Worm (Caenorhabditis elegans) whole organism, young adult: Measurements from ENCODE around the gene F39H12.3.

Source experiments
- B0035.1 ChIP-seq: sonication (generic microtip); optimal IDR thresholded peaks from 2 replicates; lab custom pipeline; 2016; ENCODE audit warnings: missing genetic modification characterization, mild to moderate bottlenecking, missing compliant biosample characterization, missing genotype, missing genetic modification reagents
- C06A6.2 ChIP-seq: fragments of 200-800 bp; sonication (Bioruptor generic); conservative IDR thresholded peaks from 2 replicates; pipeline ENCODE4 v1.3.6; 2022; ENCODE audit warnings: missing genetic modification characterization, missing compliant biosample characterization
- F10E7.11 ChIP-seq: sonication (generic microtip); optimal IDR thresholded peaks from 2 replicates; lab custom pipeline; 2017; ENCODE audit warnings: mild to moderate bottlenecking, missing genetic modification characterization, moderate library complexity, missing compliant biosample characterization
- F23B12.7 ChIP-seq: sonication (generic microtip); optimal IDR thresholded peaks from 2 replicates; lab custom pipeline; 2017; ENCODE audit warnings: missing genetic modification characterization, mild to moderate bottlenecking, missing compliant biosample characterization, antibody characterized with exemption, moderate library complexity; ENCODE audit not compliant: insufficient read depth
- F33H1.4 ChIP-seq: fragments of 200-800 bp; sonication (Bioruptor generic); IDR thresholded peaks from 2 replicates; pipeline ENCODE4 v1.3.6; 2022; ENCODE audit warnings: missing genetic modification reagents, missing genetic modification characterization, missing compliant biosample characterization
- F52B5.7 ChIP-seq: sonication (generic microtip); optimal IDR thresholded peaks from 2 replicates; lab custom pipeline; 2016; ENCODE audit warnings: mild to moderate bottlenecking, missing genetic modification characterization, missing compliant biosample characterization
- K12H6.12 ChIP-seq: fragments of 200-800 bp; sonication (Bioruptor generic); optimal IDR thresholded peaks from 2 replicates; lab custom pipeline; 2018; ENCODE audit warnings: mild to moderate bottlenecking, missing genetic modification characterization, missing compliant biosample characterization
- T07F8.4 ChIP-seq: sonication (generic microtip); optimal IDR thresholded peaks from 2 replicates; lab custom pipeline; 2016; ENCODE audit warnings: mild to moderate bottlenecking, missing genetic modification characterization, moderate library complexity, missing compliant biosample characterization
- Y53G8AR.9 ChIP-seq: fragments of 200-800 bp; sonication (Bioruptor generic); conservative IDR thresholded peaks from 2 replicates; pipeline ENCODE4 v1.3.6; 2022; ENCODE audit warnings: missing genetic modification reagents, missing genetic modification characterization, missing compliant biosample characterization
- ZK185.1 ChIP-seq: sonication (generic microtip); optimal IDR thresholded peaks from 2 replicates; lab custom pipeline; 2016; ENCODE audit warnings: mild to moderate bottlenecking, missing genetic modification characterization, missing compliant biosample characterization; ENCODE audit not compliant: poor library complexity, severe bottlenecking
- akir-1 ChIP-seq: fragments of 200-800 bp; sonication (Bioruptor generic); optimal IDR thresholded peaks from 2 replicates; lab custom pipeline; 2018; ENCODE audit warnings: mild to moderate bottlenecking, missing genetic modification characterization, moderate library complexity, missing compliant biosample characterization
- ama-1 ChIP-seq, 3 experiments: fragments of 150-350 bp in 1 of 3; sonication (generic microtip) in 2 of 3; optimal IDR thresholded peaks; 2 replicates each; lab custom pipeline; 2014 to 2018; ENCODE audit warnings: missing biosample characterization in 2 of 3, missing genetic modification characterization in 2 of 3, missing genetic modification reagents in 2 of 3
- aptf-3 ChIP-seq: fragments of 200-800 bp; sonication (Bioruptor generic); IDR thresholded peaks from 2 replicates; pipeline ENCODE4 v1.3.6; 2022; ENCODE audit warnings: missing genetic modification characterization, missing compliant biosample characterization
- ceh-27 ChIP-seq: fragments of 200-800 bp; sonication (Bioruptor generic); optimal IDR thresholded peaks from 2 replicates; lab custom pipeline; 2018; ENCODE audit warnings: mild to moderate bottlenecking, missing genetic modification characterization, moderate library complexity, missing compliant biosample characterization
- ceh-58 ChIP-seq: fragments of 200-800 bp; sonication (Bioruptor generic); IDR thresholded peaks from 2 replicates; pipeline ENCODE4 v1.3.6; 2022; ENCODE audit warnings: missing genetic modification characterization, missing compliant biosample characterization
- dox-1 ChIP-seq: fragments of 200-800 bp; sonication (Bioruptor generic); IDR thresholded peaks from 2 replicates; pipeline ENCODE4 v1.3.6; 2022; ENCODE audit warnings: missing genetic modification reagents, missing genetic modification characterization, missing compliant biosample characterization
- dpff-1 ChIP-seq: sonication (generic microtip); optimal IDR thresholded peaks from 2 replicates; lab custom pipeline; 2017; ENCODE audit warnings: mild to moderate bottlenecking, missing genetic modification characterization, missing compliant biosample characterization
- egrh-3 ChIP-seq: fragments of 200-800 bp; sonication (Bioruptor generic); IDR thresholded peaks from 2 replicates; pipeline ENCODE4 v1.3.6; 2022; ENCODE audit warnings: missing genetic modification reagents, missing genetic modification characterization, missing compliant biosample characterization
- fkh-3 ChIP-seq: sonication (generic microtip); optimal IDR thresholded peaks from 2 replicates; lab custom pipeline; 2016; ENCODE audit warnings: mild to moderate bottlenecking, missing genetic modification characterization, missing compliant biosample characterization
- him-1 ChIP-seq: sonication (generic microtip); optimal IDR thresholded peaks from 2 replicates; lab custom pipeline; 2016; ENCODE audit warnings: missing genotype, missing genetic modification reagents, missing genetic modification characterization, missing compliant biosample characterization
- hlh-26 ChIP-seq: fragments of 200-800 bp; sonication (Bioruptor generic); conservative IDR thresholded peaks from 2 replicates; pipeline ENCODE4 v1.3.6; 2022; ENCODE audit warnings: missing genetic modification reagents, missing genetic modification characterization, missing compliant biosample characterization
- hmg-1.2 ChIP-seq: fragments of 200-800 bp; sonication (Bioruptor generic); IDR thresholded peaks from 2 replicates; pipeline ENCODE4 v1.3.6; 2022; ENCODE audit warnings: missing genetic modification reagents, missing genetic modification characterization, missing compliant biosample characterization
- lag-1 ChIP-seq: fragments of 200-800 bp; sonication (Bioruptor generic); IDR thresholded peaks from 2 replicates; pipeline ENCODE4 v1.3.6; 2022; ENCODE audit warnings: missing genetic modification reagents, missing genetic modification characterization, missing compliant biosample characterization
- let-526 ChIP-seq: fragments of 200-800 bp; sonication (Bioruptor generic); IDR thresholded peaks from 2 replicates; pipeline ENCODE4 v1.3.6; 2022; ENCODE audit warnings: missing genetic modification reagents, missing genetic modification characterization, missing compliant biosample characterization
- let-607 ChIP-seq, 2 experiments: fragments of 200-800 bp in 1 of 2; sonication (Bioruptor generic) in 1 of 2; sonication (generic microtip) in 1 of 2; optimal IDR thresholded peaks; 2 replicates each; lab custom pipeline; 2016 to 2018; ENCODE audit warnings: mild to moderate bottlenecking in 2 of 2, missing compliant biosample characterization in 2 of 2, missing genetic modification characterization in 2 of 2, moderate library complexity in 2 of 2, missing genotype in 1 of 2
- lin-40 ChIP-seq: sonication (generic microtip); optimal IDR thresholded peaks from 2 replicates; lab custom pipeline; 2016; ENCODE audit warnings: missing genetic modification characterization, mild to moderate bottlenecking, missing compliant biosample characterization, missing genotype, missing genetic modification reagents
- lsy-27 ChIP-seq: sonication (generic microtip); optimal IDR thresholded peaks from 2 replicates; lab custom pipeline; 2017; ENCODE audit warnings: missing genetic modification characterization, mild to moderate bottlenecking, missing compliant biosample characterization, antibody characterized with exemption, missing genotype, borderline replicate concordance; ENCODE audit not compliant: insufficient read depth
- madf-3 ChIP-seq: fragments of 200-800 bp; sonication (Bioruptor generic); IDR thresholded peaks from 2 replicates; pipeline ENCODE4 v1.3.6; 2022; ENCODE audit warnings: missing genetic modification reagents, missing genetic modification characterization, missing compliant biosample characterization
- mes-4 ChIP-seq: sonication (generic microtip); optimal IDR thresholded peaks from 2 replicates; lab custom pipeline; 2016; ENCODE audit warnings: missing genotype, missing genetic modification characterization, missing compliant biosample characterization
- mxl-1 ChIP-seq: sonication (generic microtip); optimal IDR thresholded peaks from 2 replicates; lab custom pipeline; 2016; ENCODE audit warnings: missing genetic modification characterization, missing compliant biosample characterization
- nfya-2 ChIP-seq: fragments of 200-800 bp; sonication (Bioruptor generic); IDR thresholded peaks from 2 replicates; pipeline ENCODE4 v1.3.6; 2022; ENCODE audit warnings: missing genetic modification reagents, missing genetic modification characterization, missing compliant biosample characterization
- nhr-80 ChIP-seq: sonication (generic microtip); optimal IDR thresholded peaks from 2 replicates; lab custom pipeline; 2016; ENCODE audit warnings: missing genetic modification characterization, missing compliant biosample characterization
- pha-4 ChIP-seq: fragments of 150-350 bp; sonication (generic microtip); optimal IDR thresholded peaks from 2 replicates; lab custom pipeline; 2014; ENCODE audit warnings: missing biosample characterization, missing genetic modification reagents, missing genetic modification characterization
- rcor-1 ChIP-seq: fragments of 200-800 bp; sonication (Bioruptor generic); IDR thresholded peaks from 2 replicates; pipeline ENCODE4 v1.3.6; 2022; ENCODE audit warnings: missing genetic modification reagents, missing genetic modification characterization, missing compliant biosample characterization
- sdz-38 ChIP-seq: sonication (generic microtip); optimal IDR thresholded peaks from 2 replicates; lab custom pipeline; 2016; ENCODE audit warnings: missing genotype, missing genetic modification characterization, missing compliant biosample characterization
- somi-1 ChIP-seq: fragments of 200-800 bp; sonication (Bioruptor generic); optimal IDR thresholded peaks from 2 replicates; lab custom pipeline; 2018; ENCODE audit warnings: mild to moderate bottlenecking, missing genetic modification characterization, missing compliant biosample characterization
- tbp1 ChIP-seq: fragments of 200-800 bp; sonication (Bioruptor generic); optimal IDR thresholded peaks from 2 replicates; lab custom pipeline; 2018; ENCODE audit warnings: mild to moderate bottlenecking, missing genetic modification characterization, missing compliant biosample characterization
- tbx-9 ChIP-seq: sonication (generic microtip); optimal IDR thresholded peaks from 2 replicates; lab custom pipeline; 2016; ENCODE audit warnings: borderline replicate concordance, missing genetic modification characterization, inconsistent platforms, missing compliant biosample characterization
- tlf-1 ChIP-seq: fragments of 200-800 bp; sonication (Bioruptor generic); optimal IDR thresholded peaks from 2 replicates; lab custom pipeline; 2018; ENCODE audit warnings: mild to moderate bottlenecking, missing genetic modification characterization, missing compliant biosample characterization
- xnd-1 ChIP-seq: sonication (generic microtip); optimal IDR thresholded peaks from 2 replicates; lab custom pipeline; 2016; ENCODE audit warnings: missing genotype, missing genetic modification reagents, missing genetic modification characterization, missing compliant biosample characterization
- zfh-2 ChIP-seq: fragments of 200-800 bp; sonication (Bioruptor generic); conservative IDR thresholded peaks from 2 replicates; pipeline ENCODE4 v1.3.6; 2022; ENCODE audit warnings: missing genetic modification reagents, missing genetic modification characterization, missing compliant biosample characterization
- ztf-26 ChIP-seq: sonication (generic microtip); optimal IDR thresholded peaks from 2 replicates; lab custom pipeline; 2017; ENCODE audit warnings: missing genetic modification characterization, missing compliant biosample characterization
- ztf-28 ChIP-seq: fragments of 200-800 bp; sonication (Bioruptor generic); IDR thresholded peaks from 2 replicates; pipeline ENCODE4 v1.3.6; 2022; ENCODE audit warnings: missing genetic modification reagents, missing genetic modification characterization, missing compliant biosample characterization

F39H12.3 gene

ce11 chrX:844649-845048 is 3.4 kb upstream of the F39H12.3 start:
- peak; percentile 14; the same call in 1 of the 2 replicates for TF ChIP-seq egrh-3
- peak; percentile 16; the same call in 1 of the 2 replicates for TF ChIP-seq rcor-1 (GFP tag; lab: Robert Waterston, UW)
- TF ChIP-seq him-1 (tag; lab: Kevin White, UChicago): no peak
- TF ChIP-seq madf-3 (GFP tag; lab: Robert Waterston, UW): 0 out of 2 replicates have a peak, but pooled peaks have one; percentile 42
- TF ChIP-seq sdz-38 (tag; lab: Kevin White, UChicago): no peak
- peak; percentile 94 for TF ChIP-seq zfh-2 (GFP tag; lab: Robert Waterston, UW)

- TF ChIP-seq aptf-3 (GFP tag; lab: Robert Waterston, UW) (no peak), fkh-3 (tag; lab: Kevin White, UChicago) (no peak), ztf-28 (GFP tag; lab: Robert Waterston, UW) (no peak), F10E7.11 (no peak), tlf-1 (no peak), tbx-9 (tag; lab: Kevin White, UChicago) (no peak), nfya-2 (GFP tag; lab: Robert Waterston, UW) (no peak), Y53G8AR.9 (GFP tag; lab: Robert Waterston, UW) (no peak), T07F8.4 (no peak), ama-1 (optimal IDR thresholded peaks at IDR 0.05; lab: Kevin White, UChicago) (no peak), ama-1 (GFP tag; optimal IDR thresholded peaks at IDR 0.05; lab: Kevin White, UChicago) (no peak), mes-4 (tag; lab: Kevin White, UChicago) (no peak), mxl-1 (no peak), somi-1 (GFP tag; lab: Kevin White, UChicago) (no peak), dpff-1 (no peak), B0035.1 (no peak)
These were observed 6.8 kb downstream of the F39H12.3 start, which contains the start of gene F39H12.1 for ce11 chrX:834478-834877. F39H12.1 (plus strand) TSS chrX:834778.

ce11 chrX:830185-830584 is 11.1 kb downstream of the F39H12.3 start:
- TF ChIP-seq pha-4 (tag; lab: Kevin White, UChicago): no peak
- no peak for TF ChIP-seq F23B12.7
- no peak for TF ChIP-seq ztf-26 (tag; lab: Kevin White, UChicago)
- TF ChIP-seq ceh-58 (GFP tag; lab: Robert Waterston, UW): no peak
- no peak for TF ChIP-seq F52B5.7 (tag; lab: Kevin White, UChicago)
- TF ChIP-seq xnd-1 (tag; lab: Kevin White, UChicago): no peak

ce11 chrX:828603-829002 is 12.7 kb downstream of the F39H12.3 start, which contains the start of gene wdr-54:
wdr-54 (plus strand) TSS chrX:828903.
- no peak for TF ChIP-seq akir-1
- no peak for TF ChIP-seq him-1 (tag; lab: Kevin White, UChicago)
- TF ChIP-seq dox-1 (GFP tag; lab: Robert Waterston, UW): no peak
- no peak for TF ChIP-seq lag-1 (GFP tag; lab: Robert Waterston, UW)
- no peak for TF ChIP-seq ztf-26 (tag; lab: Kevin White, UChicago)
- TF ChIP-seq tlf-1: no peak
- no peak for TF ChIP-seq hlh-26 (GFP tag; lab: Robert Waterston, UW)

ce11 chrX:827502-827901 is 13.8 kb downstream of the F39H12.3 start:
- TF ChIP-seq let-607 (tag; optimal IDR thresholded peaks at IDR 0.05; lab: Kevin White, UChicago): peak in 1 of 2 experiments; percentile 1
- TF ChIP-seq K12H6.12: peak; percentile 54
- peak; percentile 40; the same call in 1 of the 2 replicates for TF ChIP-seq dox-1 (GFP tag; lab: Robert Waterston, UW)
- TF ChIP-seq lsy-27: no peak
- 0 out of 2 replicates have a peak, but pooled peaks have one; percentile 34 for TF ChIP-seq rcor-1 (GFP tag; lab: Robert Waterston, UW)
- TF ChIP-seq let-526 (GFP tag; lab: Robert Waterston, UW): no peak
- TF ChIP-seq hmg-1.2 (GFP tag; lab: Robert Waterston, UW): peak; percentile 82
- TF ChIP-seq C06A6.2 (GFP tag; lab: Robert Waterston, UW): no peak
- TF ChIP-seq ceh-27 (GFP tag; lab: Kevin White, UChicago): peak; percentile 21
- TF ChIP-seq ZK185.1 (tag; lab: Kevin White, UChicago): peak; percentile 39
- TF ChIP-seq lin-40: peak; percentile 65
- no peak for TF ChIP-seq F33H1.4 (GFP tag; lab: Robert Waterston, UW)
- TF ChIP-seq nhr-80 (tag; lab: Kevin White, UChicago): peak; percentile 51
- TF ChIP-seq tbp1 (GFP tag; lab: Kevin White, UChicago): peak; percentile 4
